Worm (Caenorhabditis elegans) whole organism, late embryonic: Measurements from ENCODE around the gene dlc-3.

Source experiments
- C08G9.2 ChIP-seq: sonication (generic microtip); optimal IDR thresholded peaks from 2 replicates; lab custom pipeline; 2016; ENCODE audit warnings: mild to moderate bottlenecking, missing genetic modification characterization, moderate library complexity, missing compliant biosample characterization
- C38D4.7 ChIP-seq: fragments of 200-800 bp; sonication (Bioruptor generic); optimal IDR thresholded peaks from 2 replicates; lab custom pipeline; 2018; ENCODE audit warnings: mild to moderate bottlenecking, missing genetic modification characterization, moderate library complexity, missing compliant biosample characterization
- K02D7.2 ChIP-seq: sonication (generic microtip); optimal IDR thresholded peaks from 2 replicates; lab custom pipeline; 2017; ENCODE audit warnings: mild to moderate bottlenecking, missing genetic modification characterization, missing compliant biosample characterization
- K09A11.1 ChIP-seq: sonication (generic microtip); optimal IDR thresholded peaks from 2 replicates; lab custom pipeline; 2017; ENCODE audit warnings: antibody characterized with exemption, mild to moderate bottlenecking, missing genetic modification characterization, missing compliant biosample characterization; ENCODE audit not compliant: insufficient read depth
- Y22D7AL.16 ChIP-seq: sonication (generic microtip); optimal IDR thresholded peaks from 2 replicates; lab custom pipeline; 2016; ENCODE audit warnings: missing genetic modification characterization, missing compliant biosample characterization
- ama-1 ChIP-seq: fragments of 150-350 bp; optimal IDR thresholded peaks from 2 replicates; lab custom pipeline; 2014
- ceh-14 ChIP-seq: sonication (generic microtip); optimal IDR thresholded peaks from 2 replicates; lab custom pipeline; 2016; ENCODE audit warnings: missing genotype, missing genetic modification characterization, missing compliant biosample characterization
- ceh-19 ChIP-seq: fragments of 200-800 bp; sonication (Bioruptor generic); optimal IDR thresholded peaks from 2 replicates; lab custom pipeline; 2018; ENCODE audit warnings: mild to moderate bottlenecking, missing genetic modification characterization, missing compliant biosample characterization
- ceh-2 ChIP-seq: sonication (generic microtip); optimal IDR thresholded peaks from 2 replicates; lab custom pipeline; 2016; ENCODE audit warnings: missing genotype, missing genetic modification characterization, missing compliant biosample characterization
- ceh-22 ChIP-seq: sonication (generic microtip); optimal IDR thresholded peaks from 2 replicates; lab custom pipeline; 2017; ENCODE audit warnings: missing biosample characterization, missing genetic modification characterization
- ceh-24 ChIP-seq: sonication (generic microtip); optimal IDR thresholded peaks from 2 replicates; lab custom pipeline; 2016; ENCODE audit warnings: mild to moderate bottlenecking, missing genetic modification characterization, missing compliant biosample characterization
- ceh-31 ChIP-seq: sonication (generic microtip); optimal IDR thresholded peaks from 2 replicates; lab custom pipeline; 2016; ENCODE audit warnings: missing genetic modification characterization, missing compliant biosample characterization
- ceh-34 ChIP-seq: sonication (generic microtip); optimal IDR thresholded peaks from 2 replicates; lab custom pipeline; 2016; ENCODE audit warnings: mild to moderate bottlenecking, missing genetic modification characterization, missing compliant biosample characterization
- ceh-48 ChIP-seq: sonication (generic microtip); optimal IDR thresholded peaks from 2 replicates; lab custom pipeline; 2016; ENCODE audit warnings: missing genetic modification characterization, inconsistent platforms, missing compliant biosample characterization
- ceh-6 ChIP-seq: fragments of 200-800 bp; sonication (Bioruptor generic); optimal IDR thresholded peaks from 2 replicates; lab custom pipeline; 2018; ENCODE audit warnings: mild to moderate bottlenecking, missing genetic modification characterization, missing compliant biosample characterization
- ceh-9 ChIP-seq: sonication (generic microtip); optimal IDR thresholded peaks from 2 replicates; lab custom pipeline; 2016; ENCODE audit warnings: mild to moderate bottlenecking, missing genetic modification characterization, inconsistent platforms, missing compliant biosample characterization
- che-1 ChIP-seq: sonication (generic microtip); optimal IDR thresholded peaks from 2 replicates; lab custom pipeline; 2016; ENCODE audit warnings: mild to moderate bottlenecking, missing genetic modification characterization, missing compliant biosample characterization
- dve-1 ChIP-seq: sonication (generic microtip); optimal IDR thresholded peaks from 2 replicates; lab custom pipeline; 2017; ENCODE audit warnings: antibody characterized with exemption, mild to moderate bottlenecking, missing genetic modification characterization, missing compliant biosample characterization
- elt-4 ChIP-seq: sonication (generic microtip); optimal IDR thresholded peaks from 2 replicates; lab custom pipeline; 2016; ENCODE audit warnings: missing genetic modification characterization, missing compliant biosample characterization
- ets-4 ChIP-seq: sonication (generic microtip); optimal IDR thresholded peaks from 2 replicates; lab custom pipeline; 2016; ENCODE audit warnings: missing genetic modification characterization, missing compliant biosample characterization
- eyg-1 ChIP-seq: sonication (generic microtip); optimal IDR thresholded peaks from 2 replicates; lab custom pipeline; 2016; ENCODE audit warnings: missing genotype, missing genetic modification characterization, missing compliant biosample characterization
- fax-1 ChIP-seq: sonication (generic microtip); optimal IDR thresholded peaks from 2 replicates; lab custom pipeline; 2016; ENCODE audit warnings: missing genotype, missing genetic modification characterization, missing compliant biosample characterization
- fkh-10 ChIP-seq: fragments of 150-350 bp; optimal IDR thresholded peaks from 2 replicates; lab custom pipeline; 2014; ENCODE audit warnings: missing biosample characterization, missing genetic modification reagents, missing genetic modification characterization
- fkh-6 ChIP-seq: sonication (generic microtip); optimal IDR thresholded peaks from 2 replicates; lab custom pipeline; 2016; ENCODE audit warnings: missing genetic modification characterization, missing compliant biosample characterization
- gmeb-2 ChIP-seq: sonication (generic microtip); optimal IDR thresholded peaks from 2 replicates; lab custom pipeline; 2016; ENCODE audit warnings: missing genetic modification characterization, inconsistent platforms, missing compliant biosample characterization
- hlh-13 ChIP-seq: fragments of 200-800 bp; sonication (Bioruptor generic); optimal IDR thresholded peaks from 2 replicates; lab custom pipeline; 2018; ENCODE audit warnings: mild to moderate bottlenecking, missing genetic modification characterization, missing compliant biosample characterization
- hlh-30 ChIP-seq: sonication (generic microtip); optimal IDR thresholded peaks from 2 replicates; lab custom pipeline; 2017; ENCODE audit warnings: antibody characterized with exemption, missing genetic modification characterization, missing compliant biosample characterization; ENCODE audit not compliant: insufficient read depth
- hlh-8 ChIP-seq: sonication (generic microtip); optimal IDR thresholded peaks from 2 replicates; lab custom pipeline; 2016; ENCODE audit warnings: missing genotype, missing genetic modification characterization, missing compliant biosample characterization
- lim-6 ChIP-seq: sonication (generic microtip); optimal IDR thresholded peaks from 2 replicates; lab custom pipeline; 2016; ENCODE audit warnings: missing genetic modification characterization, missing compliant biosample characterization
- lin-11 ChIP-seq: fragments of 200-800 bp; sonication (Bioruptor generic); optimal IDR thresholded peaks from 2 replicates; lab custom pipeline; 2018; ENCODE audit warnings: mild to moderate bottlenecking, missing genetic modification characterization, missing compliant biosample characterization
- mec-3 ChIP-seq: sonication (generic microtip); optimal IDR thresholded peaks from 2 replicates; lab custom pipeline; 2016; ENCODE audit warnings: borderline replicate concordance, missing genetic modification characterization, missing compliant biosample characterization
- nfya-1 ChIP-seq: sonication (generic microtip); optimal IDR thresholded peaks from 2 replicates; lab custom pipeline; 2017; ENCODE audit warnings: missing genetic modification characterization, mild to moderate bottlenecking, missing compliant biosample characterization, antibody characterized with exemption, moderate library complexity
- nhr-11 ChIP-seq: fragments of 150-350 bp; optimal IDR thresholded peaks from 2 replicates; lab custom pipeline; 2014; ENCODE audit warnings: missing biosample characterization, missing genetic modification characterization
- nhr-232 ChIP-seq: sonication (generic microtip); optimal IDR thresholded peaks from 2 replicates; lab custom pipeline; 2016; ENCODE audit warnings: missing genetic modification characterization, missing compliant biosample characterization
- npax-4 ChIP-seq: sonication (generic microtip); optimal IDR thresholded peaks from 2 replicates; lab custom pipeline; 2016; ENCODE audit warnings: missing genetic modification characterization, missing compliant biosample characterization
- odd-2 ChIP-seq: sonication (generic microtip); optimal IDR thresholded peaks from 2 replicates; lab custom pipeline; 2017; ENCODE audit warnings: antibody characterized with exemption, mild to moderate bottlenecking, missing genetic modification characterization, missing compliant biosample characterization
- pax-1 ChIP-seq: fragments of 150-350 bp; optimal IDR thresholded peaks from 2 replicates; lab custom pipeline; 2014; ENCODE audit warnings: missing biosample characterization, missing genetic modification characterization
- pha-2 ChIP-seq: sonication (generic microtip); optimal IDR thresholded peaks from 2 replicates; lab custom pipeline; 2017; ENCODE audit warnings: mild to moderate bottlenecking, missing genetic modification characterization, missing compliant biosample characterization
- pha-4 ChIP-seq: fragments of 150-350 bp; optimal IDR thresholded peaks from 2 replicates; lab custom pipeline; 2018; ENCODE audit warnings: missing biosample characterization, missing genetic modification reagents, missing genetic modification characterization
- pqm-1 ChIP-seq: sonication (generic microtip); optimal IDR thresholded peaks from 2 replicates; lab custom pipeline; 2016; ENCODE audit warnings: missing genetic modification characterization, missing compliant biosample characterization
- pros-1 ChIP-seq: fragments of 150-350 bp; optimal IDR thresholded peaks from 2 replicates; lab custom pipeline; 2014; ENCODE audit warnings: missing biosample characterization, missing genetic modification reagents, missing genetic modification characterization
- rnt-1 ChIP-seq: sonication (generic microtip); optimal IDR thresholded peaks from 2 replicates; lab custom pipeline; 2016; ENCODE audit warnings: missing genetic modification characterization, missing compliant biosample characterization
- ttx-3 ChIP-seq: sonication (generic microtip); optimal IDR thresholded peaks from 2 replicates; lab custom pipeline; 2016; ENCODE audit warnings: missing genetic modification reagents, missing genetic modification characterization, missing compliant biosample characterization
- unc-3 ChIP-seq, 2 experiments: fragments of 200-800 bp in 1 of 2; sonication (Bioruptor generic) in 1 of 2; sonication (generic microtip) in 1 of 2; conservative IDR thresholded peaks in 1 of 2; optimal IDR thresholded peaks in 1 of 2; 2 replicates each; pipeline versions ENCODE4 v1.3.6 to Lab custom; 2016 to 2022; ENCODE audit warnings: missing compliant biosample characterization in 2 of 2, missing genetic modification characterization in 2 of 2, missing genetic modification reagents in 1 of 2
- unc-86 ChIP-seq: sonication (generic microtip); optimal IDR thresholded peaks from 2 replicates; lab custom pipeline; 2016; ENCODE audit warnings: missing genetic modification characterization, missing compliant biosample characterization

Gene dlc-3

DNA sequence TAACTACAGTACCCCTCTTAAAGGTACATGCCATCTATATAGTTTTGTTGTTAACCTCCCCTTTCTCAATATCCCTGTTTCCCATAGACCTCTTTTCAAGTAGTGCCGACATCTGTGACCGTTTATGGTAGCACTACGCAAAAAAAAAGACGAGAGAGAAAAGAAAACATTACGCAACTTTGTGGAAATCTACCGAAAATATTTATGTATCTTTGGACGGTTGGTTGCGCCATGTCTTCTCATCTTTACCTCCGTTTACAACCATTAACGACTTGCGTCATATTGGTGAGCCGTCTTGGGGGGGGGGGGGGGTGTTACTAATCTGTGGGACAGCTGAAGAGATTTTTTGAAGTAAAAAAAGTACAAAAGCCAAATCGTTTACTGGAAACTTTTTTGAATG is 40.6 kb upstream of the dlc-3 start:
- no peak for TF ChIP-seq elt-4 (tag; lab: Kevin White, UChicago)
- no peak for TF ChIP-seq C38D4.7 (GFP tag; lab: Kevin White, UChicago)
- no peak for TF ChIP-seq ceh-34 (tag; lab: Kevin White, UChicago)
- no peak for TF ChIP-seq rnt-1
- TF ChIP-seq K02D7.2 = no peak

DNA sequence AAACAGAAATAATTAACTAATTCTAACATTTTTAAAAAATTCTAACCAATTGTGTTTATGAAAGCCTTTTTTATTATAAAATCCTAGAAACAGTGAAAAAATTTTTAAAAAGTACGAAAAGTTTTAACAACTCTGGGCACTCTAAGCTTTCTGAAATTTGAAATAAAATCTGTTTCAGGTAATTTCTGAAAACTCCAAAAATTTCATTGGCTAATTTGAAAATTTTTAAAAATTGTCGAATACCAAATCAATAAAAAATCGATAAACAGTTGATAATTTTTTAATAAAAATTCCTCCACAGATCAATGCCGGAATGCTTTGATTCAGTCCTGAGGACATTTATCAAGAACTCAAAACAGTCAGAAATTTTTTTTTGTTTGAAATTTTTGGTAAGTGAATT is 38.4 kb upstream of the dlc-3 start, which contains the start of gene Y65A5A.24:
Gene Y65A5A.24, plus strand, starts transcription at position 301 of the 400 bp plus-strand sequence.
- TF ChIP-seq eyg-1 (no peak), nhr-232 (no peak), ceh-22 (no peak), pros-1 (no peak), lim-6 (no peak), fkh-6 (tag; lab: Kevin White, UChicago) (no peak)

DNA sequence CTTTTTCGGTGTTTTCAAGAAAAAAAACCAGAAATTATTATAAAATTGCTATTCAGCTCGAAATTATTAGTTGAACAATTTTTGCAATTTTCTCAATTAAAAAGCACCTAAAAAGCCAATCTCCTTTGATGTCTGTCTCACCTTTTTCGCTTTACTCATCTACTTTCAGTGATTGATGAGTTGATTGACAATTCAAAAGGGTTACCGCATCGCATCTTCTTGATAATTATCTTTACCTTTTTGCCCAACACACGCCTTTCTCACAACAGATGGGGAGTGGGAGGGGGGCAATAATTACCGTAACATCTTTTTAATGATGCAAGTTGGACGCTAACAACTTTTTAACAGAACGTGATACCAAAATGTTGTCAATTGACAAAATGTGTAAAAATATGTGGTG is 35.4 kb upstream of the dlc-3 start:
- no peak for TF ChIP-seq ceh-24 (tag; lab: Kevin White, UChicago)
- TF ChIP-seq pax-1 (tag; lab: Kevin White, UChicago) = no peak
- no peak for TF ChIP-seq nfya-1 (tag; lab: Kevin White, UChicago)
- TF ChIP-seq lin-11 = no peak
- TF ChIP-seq ttx-3 = no peak
- no peak for TF ChIP-seq pros-1
- no peak for TF ChIP-seq ceh-2
- no peak for TF ChIP-seq Y22D7AL.16 (tag; lab: Kevin White, UChicago)
- TF ChIP-seq K02D7.2 = no peak
- TF ChIP-seq ceh-31 (tag; lab: Kevin White, UChicago) = no peak
- TF ChIP-seq npax-4 (tag; lab: Kevin White, UChicago) = no peak
- no peak for TF ChIP-seq pha-4 (tag; lab: Kevin White, UChicago)
- no peak for TF ChIP-seq unc-86 (tag; lab: Kevin White, UChicago)
- no peak for TF ChIP-seq dve-1 (tag; lab: Kevin White, UChicago)
- no peak for TF ChIP-seq ceh-48 (tag; lab: Kevin White, UChicago)
- no peak for TF ChIP-seq fax-1 (tag; lab: Kevin White, UChicago)
- no peak for TF ChIP-seq ama-1 (lab: Kevin White, UChicago)
- TF ChIP-seq, all 69 proteins: peak for 0

DNA sequence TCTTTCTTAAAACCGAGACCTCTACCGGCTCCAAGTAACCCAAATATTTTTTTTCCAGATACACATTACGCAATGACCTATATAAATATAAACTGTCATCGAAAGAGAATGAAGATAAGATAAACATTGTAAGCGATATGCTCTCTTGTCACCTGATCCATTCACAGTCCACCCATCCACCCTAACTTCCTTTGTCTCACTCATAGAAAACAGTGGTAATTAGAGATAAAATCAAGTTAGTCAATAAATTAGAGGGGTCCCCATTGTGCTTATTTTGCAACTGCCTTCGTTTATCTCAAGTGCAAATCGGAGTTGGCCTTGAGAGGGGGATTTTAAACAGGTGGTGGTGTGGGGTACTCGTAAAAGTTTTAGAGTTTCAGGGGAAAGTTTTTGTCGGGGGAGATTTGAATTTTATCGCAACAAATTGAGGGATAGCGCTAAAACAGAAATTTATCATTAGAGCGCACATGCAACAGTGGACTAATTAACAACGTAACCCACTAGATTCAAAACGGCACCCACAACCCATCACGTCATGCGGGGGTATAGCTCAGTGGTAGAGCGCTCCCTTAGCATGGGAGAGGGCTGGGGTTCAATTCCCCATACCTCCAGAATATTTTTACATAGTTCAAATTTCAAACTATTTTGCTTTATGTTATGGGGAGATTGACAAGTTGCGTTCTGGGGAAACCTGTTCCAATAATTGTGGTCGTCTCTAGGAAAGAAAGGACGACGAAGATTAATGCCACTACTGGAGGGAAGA is 34.0 kb upstream of the dlc-3 start:
- TF ChIP-seq pros-1 = no peak
- peak; percentile 32 for TF ChIP-seq gmeb-2 (tag; lab: Kevin White, UChicago)
- TF ChIP-seq ama-1 (lab: Kevin White, UChicago) = peak; percentile 37
- no peak for TF ChIP-seq pqm-1 (tag; lab: Kevin White, UChicago)
- TF ChIP-seq hlh-13 (GFP tag; lab: Kevin White, UChicago) = peak; percentile 59
- peak; percentile 0 for TF ChIP-seq odd-2 (tag; lab: Kevin White, UChicago)
- TF ChIP-seq ceh-6 (GFP tag; lab: Kevin White, UChicago) = peak; percentile 53
- no peak for TF ChIP-seq ceh-9
- TF ChIP-seq fax-1 (tag; lab: Kevin White, UChicago) = peak; percentile 26
- no peak for TF ChIP-seq nhr-11 (tag; lab: Kevin White, UChicago)
- peak; percentile 60 for TF ChIP-seq che-1 (tag; lab: Kevin White, UChicago)
- TF ChIP-seq hlh-30 (tag; lab: Kevin White, UChicago) = peak; percentile 18
- peak; percentile 59 for TF ChIP-seq C08G9.2 (tag; lab: Kevin White, UChicago)
- TF ChIP-seq mec-3 (tag; lab: Kevin White, UChicago) = no peak
- TF ChIP-seq K09A11.1 (tag; lab: Kevin White, UChicago) = peak; percentile 8
- TF ChIP-seq ceh-14 (tag; lab: Kevin White, UChicago) = peak; percentile 52
- no peak for TF ChIP-seq ceh-24 (tag; lab: Kevin White, UChicago)
- peak; percentile 58 for TF ChIP-seq unc-86 (tag; lab: Kevin White, UChicago)
- TF ChIP-seq lim-6 = no peak
- TF ChIP-seq ceh-34 (tag; lab: Kevin White, UChicago) = peak; percentile 19
- peak; percentile 4 for TF ChIP-seq ceh-19
- no peak for TF ChIP-seq fkh-10 (GFP tag; lab: Kevin White, UChicago)
- TF ChIP-seq unc-3 (GFP tag; conservative IDR thresholded peaks at IDR 0.05; lab: Robert Waterston, UW) = peak; percentile 33; the same call in 1 of the 2 replicates
- TF ChIP-seq unc-3 (tag; optimal IDR thresholded peaks at IDR 0.05; lab: Kevin White, UChicago) = no peak
- TF ChIP-seq nfya-1 (tag; lab: Kevin White, UChicago) = peak; percentile 25
- peak; percentile 24 for TF ChIP-seq npax-4 (tag; lab: Kevin White, UChicago)
- TF ChIP-seq ets-4 = no peak
- peak; percentile 54 for TF ChIP-seq pha-2 (tag; lab: Kevin White, UChicago)
- TF ChIP-seq hlh-8 (tag; lab: Kevin White, UChicago) = no peak
